Fruit fly (Drosophila melanogaster) Kc167 (cell line): ENCODE data around the gene Zdhhc8.

Source experiments
- Myc ChIP-seq: fragments of >200 bp; optimal IDR thresholded peaks from 2 replicates; lab custom pipeline; 2017; ENCODE audit warnings: missing external identifiers
- Sin3A ChIP-seq: fragments of >200 bp; optimal IDR thresholded peaks from 2 replicates; lab custom pipeline; 2018; ENCODE audit warnings: missing external identifiers
- h ChIP-seq: fragments of >200 bp; optimal IDR thresholded peaks from 3 replicates; lab custom pipeline; 2018; ENCODE audit warnings: missing external identifiers
- insv ChIP-seq: fragments of >200 bp; optimal IDR thresholded peaks from 3 replicates; lab custom pipeline; 2018; ENCODE audit warnings: missing external identifiers
- psq ChIP-seq: fragments of >200 bp; optimal IDR thresholded peaks from 2 replicates; lab custom pipeline; 2017; ENCODE audit warnings: missing external identifiers
- ttk ChIP-seq: sonication (Bioruptor generic); optimal IDR thresholded peaks from 2 replicates; lab custom pipeline; 2017; ENCODE audit warnings: missing external identifiers

Zdhhc8 gene

DNA sequence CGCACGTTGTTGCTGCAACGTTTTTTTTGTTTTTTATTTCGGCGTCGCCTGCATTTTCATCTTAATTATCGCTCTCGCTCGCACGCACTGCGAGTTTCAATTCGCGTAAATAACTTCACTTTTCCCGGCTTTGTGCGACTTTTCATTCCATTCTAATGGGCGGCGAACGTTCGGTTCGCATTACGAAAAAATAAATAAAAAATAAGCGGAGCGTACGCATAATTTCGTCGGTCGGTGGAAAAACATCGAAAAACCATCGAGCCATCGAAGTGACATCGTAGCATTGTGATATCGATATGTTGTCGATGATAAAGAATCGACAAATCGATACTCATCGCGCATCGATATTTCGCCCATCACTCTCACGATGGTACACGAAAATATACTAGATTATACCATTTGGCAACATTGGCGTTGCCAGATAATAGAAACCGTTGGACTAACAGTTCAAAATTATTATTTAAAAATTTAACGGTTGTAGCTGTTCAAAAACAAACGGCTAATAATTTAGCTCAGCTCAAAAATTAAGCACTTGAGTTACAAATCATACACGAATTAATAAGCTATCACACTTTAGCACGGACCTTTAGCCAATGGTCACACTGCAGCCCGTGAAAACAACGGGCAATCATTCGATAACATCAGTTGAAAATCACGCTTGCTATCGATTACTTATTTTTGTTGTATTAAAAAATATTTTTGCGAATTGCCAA is at the start of gene Zdhhc8, which contains the start of gene BCL7-like:
TSS of gene Zdhhc8 (minus strand) at position 232 of the 713 bp plus-strand sequence.
TSS of gene BCL7-like (plus strand) at position 639 of the 713 bp plus-strand sequence.
- no peak for TF ChIP-seq psq (lab: Kevin White, UChicago)
- TF ChIP-seq insv (lab: Kevin White, UChicago) = no peak
- no peak for TF ChIP-seq Myc (lab: Kevin White, UChicago)
- TF ChIP-seq h (lab: Kevin White, UChicago) = no peak
- TF ChIP-seq ttk (lab: Kevin White, UChicago) = no peak
- TF ChIP-seq Sin3A = no peak

DNA sequence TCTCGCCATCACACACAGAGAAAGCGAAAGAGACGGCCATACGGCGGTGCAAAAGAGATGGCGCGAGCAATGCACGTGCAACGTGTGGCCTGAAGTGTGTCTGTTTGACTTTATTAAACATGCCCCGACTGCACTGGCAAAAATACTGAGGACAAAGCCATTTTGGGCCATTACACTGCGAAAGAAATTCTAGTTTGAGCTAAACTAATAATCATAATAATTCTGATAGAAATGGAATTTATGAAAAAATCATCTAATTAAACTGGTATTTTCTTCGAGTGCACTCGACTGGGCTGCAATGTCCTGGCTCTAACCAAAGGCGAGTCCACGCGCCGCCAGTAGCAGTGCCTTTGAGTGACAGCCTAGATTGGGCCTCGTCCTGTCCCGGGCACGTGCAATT is 45.0 kb upstream of the Zdhhc8 start:
- no peak for TF ChIP-seq psq (lab: Kevin White, UChicago)
- no peak for TF ChIP-seq Myc (lab: Kevin White, UChicago)
- no peak for TF ChIP-seq h (lab: Kevin White, UChicago)
- TF ChIP-seq insv (lab: Kevin White, UChicago) = no peak
- no peak for TF ChIP-seq Sin3A
- no peak for TF ChIP-seq ttk (lab: Kevin White, UChicago)

dm6 chrX:9399810-9400209 is 43.8 kb upstream of the Zdhhc8 start:
- TF ChIP-seq Sin3A (no peak), psq (lab: Kevin White, UChicago) (no peak), Myc (lab: Kevin White, UChicago) (no peak), h (lab: Kevin White, UChicago) (no peak), ttk (lab: Kevin White, UChicago) (no peak), insv (lab: Kevin White, UChicago) (no peak)

DNA sequence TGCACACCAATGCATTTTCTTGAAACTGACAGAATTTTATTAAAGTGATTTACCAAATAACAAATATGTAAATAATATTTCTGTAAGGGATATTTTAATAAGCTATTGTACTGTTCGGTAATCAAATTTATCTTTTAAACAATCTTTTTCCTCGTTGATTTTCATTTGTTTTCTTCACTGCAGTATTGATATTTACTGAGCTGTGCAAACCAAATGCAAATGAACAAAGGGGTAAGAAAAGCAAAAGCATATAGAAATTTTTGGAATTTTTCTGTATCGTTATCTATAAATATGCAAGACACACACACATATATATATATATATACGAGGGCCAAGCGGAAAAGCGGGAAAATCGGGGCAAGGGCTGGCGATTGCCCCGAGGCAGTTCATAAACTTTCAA is 38.9 kb upstream of the Zdhhc8 start:
- TF ChIP-seq insv (lab: Kevin White, UChicago) = no peak
- no peak for TF ChIP-seq h (lab: Kevin White, UChicago)
- no peak for TF ChIP-seq Sin3A
- TF ChIP-seq Myc (lab: Kevin White, UChicago) = no peak
- TF ChIP-seq psq (lab: Kevin White, UChicago) = no peak
- no peak for TF ChIP-seq ttk (lab: Kevin White, UChicago)

- TF ChIP-seq Sin3A (no peak), insv (lab: Kevin White, UChicago) (no peak), Myc (lab: Kevin White, UChicago) (no peak), ttk (lab: Kevin White, UChicago) (no peak), h (lab: Kevin White, UChicago) (no peak), psq (lab: Kevin White, UChicago) (no peak)
Observed at dm6 chrX:9394358-9394757, 38.3 kb upstream of the Zdhhc8 start.

DNA sequence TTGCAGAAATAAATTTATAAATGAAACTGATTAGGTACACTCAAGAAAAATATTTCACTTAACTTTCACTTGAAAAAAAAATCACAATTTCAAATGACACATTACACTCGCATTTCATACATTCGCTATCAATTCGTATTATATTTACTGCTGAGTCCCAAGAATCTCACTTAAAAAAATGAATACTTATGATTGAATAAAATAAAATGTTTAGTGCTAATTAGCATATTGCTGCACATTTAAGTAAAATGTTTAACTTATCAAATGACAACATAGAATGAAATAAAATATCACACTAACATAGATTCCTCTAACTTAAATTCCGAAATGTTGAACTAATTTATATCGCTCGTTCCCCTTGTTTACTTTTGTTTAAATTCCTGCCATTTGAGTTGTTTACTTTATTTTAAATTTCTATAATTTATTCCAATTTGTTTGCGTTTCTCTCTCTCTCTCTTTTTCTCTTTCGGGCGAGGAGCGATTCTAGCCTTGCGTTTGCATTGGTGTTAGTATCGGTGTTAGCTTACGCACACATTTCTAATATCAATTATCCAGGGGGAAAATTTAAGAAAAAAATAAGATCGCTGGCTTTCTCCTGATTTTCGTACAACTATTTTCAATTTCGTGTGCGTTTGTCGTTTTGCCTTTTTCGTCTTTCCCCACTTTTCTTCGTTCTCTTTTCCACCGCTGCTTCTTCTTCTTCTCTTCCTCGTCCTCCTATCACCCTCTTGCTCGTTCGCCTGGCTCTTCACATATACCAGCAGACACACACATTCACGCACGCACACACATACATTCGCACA is 633 bp downstream of the Zdhhc8 start:
- TF ChIP-seq Sin3A (no peak), ttk (lab: Kevin White, UChicago) (no peak), insv (lab: Kevin White, UChicago) (no peak), Myc (lab: Kevin White, UChicago) (no peak), h (lab: Kevin White, UChicago) (no peak), psq (lab: Kevin White, UChicago) (no peak)

DNA sequence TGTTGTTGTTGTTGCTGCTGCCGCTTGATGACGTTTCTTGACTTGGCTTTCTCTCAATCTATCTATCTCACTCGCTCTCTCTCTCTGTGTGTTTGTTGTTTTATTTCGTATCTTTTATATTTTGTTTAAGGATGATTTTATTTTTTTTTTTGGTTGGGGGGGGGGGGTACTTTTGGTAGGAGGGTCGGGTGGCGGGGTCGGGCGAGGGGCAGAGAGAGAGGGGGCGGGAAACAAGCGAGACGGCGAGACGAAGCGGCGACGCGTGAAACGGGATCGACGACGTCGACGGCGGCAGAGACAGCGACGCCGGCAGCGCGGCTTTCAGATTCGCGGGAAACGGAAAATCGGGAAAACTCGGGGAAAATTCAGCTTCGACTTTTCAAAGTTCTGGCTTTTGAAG is 1.3 kb downstream of the Zdhhc8 start:
- TF ChIP-seq h (lab: Kevin White, UChicago) (no peak), Myc (lab: Kevin White, UChicago) (no peak), psq (lab: Kevin White, UChicago) (no peak), ttk (lab: Kevin White, UChicago) (no peak), Sin3A (no peak), insv (lab: Kevin White, UChicago) (no peak)

DNA sequence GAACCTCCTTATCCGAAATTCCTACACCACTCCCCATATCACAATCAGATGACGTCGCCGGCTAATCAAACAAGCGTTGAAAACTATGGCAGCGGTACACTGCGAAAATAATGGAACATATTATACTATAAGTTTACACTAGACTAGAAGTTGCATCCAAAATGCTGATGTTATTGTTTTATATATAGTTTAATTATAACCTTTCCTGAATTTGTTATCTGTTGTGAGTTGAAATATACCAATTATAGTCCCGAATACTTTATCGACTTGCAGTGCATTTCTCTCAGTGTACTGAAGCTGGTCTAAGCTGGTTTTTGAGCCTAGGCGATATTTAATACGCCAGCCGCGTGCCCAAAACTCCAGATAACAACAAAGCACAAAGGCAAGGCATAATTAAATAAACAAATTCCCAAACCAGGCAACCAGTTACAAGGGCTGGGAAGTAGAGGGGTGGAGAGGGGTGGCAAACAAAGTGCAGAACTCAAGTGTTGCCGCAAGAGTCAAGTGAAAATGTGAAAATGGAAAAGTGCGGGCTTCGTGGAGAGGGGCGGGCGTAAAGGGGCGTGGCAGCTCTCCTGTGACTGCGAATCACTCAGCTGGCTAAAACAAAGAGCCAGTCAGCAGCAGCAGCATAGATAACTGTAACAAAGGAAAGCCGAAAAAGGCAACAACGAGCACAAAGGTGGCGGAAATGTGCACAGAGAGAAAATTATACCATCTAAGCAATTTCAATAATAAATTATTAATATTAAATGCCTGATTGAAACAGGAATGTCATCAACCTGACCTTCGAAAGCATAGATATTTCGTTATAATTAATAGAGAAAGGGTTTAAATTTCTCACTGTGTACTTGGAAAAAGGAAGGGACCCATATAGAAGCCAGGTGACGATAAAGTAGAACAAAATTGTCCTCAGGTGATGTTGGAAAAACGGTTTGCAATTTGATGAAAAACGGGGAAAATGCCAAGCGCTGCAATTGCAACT is 3.6 kb downstream of the Zdhhc8 start:
- TF ChIP-seq Sin3A (no peak), h (lab: Kevin White, UChicago) (no peak), Myc (lab: Kevin White, UChicago) (no peak), insv (lab: Kevin White, UChicago) (no peak), psq (lab: Kevin White, UChicago) (no peak), ttk (lab: Kevin White, UChicago) (no peak)

DNA sequence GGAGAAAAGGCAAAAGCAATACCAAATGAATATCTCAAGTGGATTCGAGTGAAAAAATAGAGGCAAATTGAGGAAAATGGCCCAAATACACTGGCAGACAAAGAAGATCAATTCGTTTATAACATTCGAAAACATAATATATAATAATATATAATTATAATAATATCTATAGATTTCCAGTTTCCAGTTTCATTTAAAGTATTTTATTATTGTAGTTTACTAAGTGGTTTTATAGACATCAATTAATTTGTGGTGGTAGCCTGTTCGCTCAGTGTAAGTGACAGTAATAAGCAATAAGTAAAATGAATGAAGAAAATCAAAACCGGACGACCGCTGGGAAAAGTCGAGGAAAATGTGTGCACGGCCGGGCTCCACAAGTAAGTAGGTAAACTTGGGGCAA is 5.7 kb downstream of the Zdhhc8 start:
- TF ChIP-seq insv (lab: Kevin White, UChicago) = no peak
- no peak for TF ChIP-seq h (lab: Kevin White, UChicago)
- TF ChIP-seq psq (lab: Kevin White, UChicago) = no peak
- TF ChIP-seq Sin3A = no peak
- no peak for TF ChIP-seq ttk (lab: Kevin White, UChicago)

DNA sequence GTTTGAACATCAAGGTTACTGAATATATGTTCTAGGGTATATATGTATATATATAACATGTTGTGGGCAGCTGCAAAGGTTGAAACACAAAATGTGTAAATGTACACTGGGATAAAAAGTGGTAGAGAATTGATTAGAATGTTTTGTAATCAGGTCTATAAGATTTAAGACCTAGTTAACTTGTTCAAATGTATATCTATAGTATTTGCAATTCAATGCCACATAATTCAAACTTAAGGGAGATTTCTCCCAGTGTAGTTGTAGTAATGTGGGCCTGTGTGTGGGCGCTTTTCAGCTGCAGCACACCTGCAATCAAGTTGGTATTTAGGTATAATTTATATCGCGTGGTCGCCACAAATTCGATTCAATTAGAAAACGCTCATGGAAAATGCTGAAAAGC is 6.8 kb downstream of the Zdhhc8 start:
- TF ChIP-seq Sin3A = no peak
- TF ChIP-seq Myc (lab: Kevin White, UChicago) = no peak
- TF ChIP-seq insv (lab: Kevin White, UChicago) = no peak
- TF ChIP-seq h (lab: Kevin White, UChicago) = no peak
- TF ChIP-seq ttk (lab: Kevin White, UChicago) = no peak
- no peak for TF ChIP-seq psq (lab: Kevin White, UChicago)
